Worm (Caenorhabditis elegans) whole organism, L4 larva: Measurements from ENCODE around the gene D1005.2.

Experiments
- ZK546.5 ChIP-seq, 2 experiments: sonication (generic microtip); optimal IDR thresholded peaks; 2 replicates each; lab custom pipeline; 2017; ENCODE audit warnings: missing biosample characterization in 2 of 2, missing genetic modification characterization in 2 of 2
- ama-1 ChIP-seq: fragments of 150-350 bp; optimal IDR thresholded peaks from 2 replicates; lab custom pipeline; 2014; ENCODE audit warnings: inconsistent platforms, mixed read lengths
- ctbp-1 ChIP-seq: fragments of 200-800 bp; sonication (Bioruptor generic); IDR thresholded peaks from 2 replicates; pipeline ENCODE4 v1.3.6; 2022; ENCODE audit warnings: missing genetic modification reagents, missing genetic modification characterization, missing compliant biosample characterization
- daf-19 ChIP-seq: fragments of 200-800 bp; sonication (Bioruptor generic); conservative IDR thresholded peaks from 2 replicates; pipeline ENCODE4 v1.3.6; 2022; ENCODE audit warnings: missing genetic modification characterization, missing compliant biosample characterization
- dmd-8 ChIP-seq: fragments of 200-800 bp; sonication (Bioruptor generic); IDR thresholded peaks from 2 replicates; pipeline ENCODE4 v1.3.6; 2022; ENCODE audit warnings: missing genetic modification characterization, missing compliant biosample characterization
- dpl-1 ChIP-seq: fragments of 150-350 bp; optimal IDR thresholded peaks from 2 replicates; lab custom pipeline; 2014; ENCODE audit warnings: missing biosample characterization, missing genetic modification reagents, missing genetic modification characterization
- hlh-11 ChIP-seq: fragments of 200-800 bp; sonication (Bioruptor generic); optimal IDR thresholded peaks from 2 replicates; lab custom pipeline; 2018; ENCODE audit warnings: mild to moderate bottlenecking, missing genetic modification characterization, missing compliant biosample characterization
- lin-13 ChIP-seq: fragments of 150-350 bp; optimal IDR thresholded peaks from 2 replicates; lab custom pipeline; 2014; ENCODE audit warnings: missing biosample characterization, missing genetic modification reagents, missing genetic modification characterization
- php-3 ChIP-seq: fragments of 200-800 bp; sonication (Bioruptor generic); IDR thresholded peaks from 2 replicates; pipeline ENCODE4 v1.3.6; 2022; ENCODE audit warnings: missing genetic modification reagents, missing genetic modification characterization, missing compliant biosample characterization
- skn-1 ChIP-seq: fragments of 150-350 bp; optimal IDR thresholded peaks from 2 replicates; lab custom pipeline; 2014; ENCODE audit warnings: missing biosample characterization, missing genetic modification characterization

DNA sequence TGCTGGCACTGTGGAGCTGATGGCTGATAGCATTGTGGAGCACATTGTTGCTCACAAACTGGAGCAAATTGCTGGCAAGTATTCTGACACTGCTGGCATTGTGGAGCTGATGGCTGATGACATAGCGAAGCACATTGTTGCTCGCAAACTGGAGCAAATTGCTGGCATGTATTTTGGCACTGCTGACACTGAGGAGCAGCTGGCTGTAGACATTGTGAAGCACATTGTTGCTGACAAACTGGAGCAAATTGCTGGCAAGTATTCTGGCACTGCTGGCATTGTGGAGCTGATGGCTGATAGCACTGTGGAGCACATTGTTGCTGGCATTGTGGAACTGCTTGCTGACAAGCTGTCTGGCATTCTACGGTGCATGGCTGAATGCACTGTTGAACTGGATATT lies 49.6 kb upstream of the D1005.2 start:
- TF ChIP-seq hlh-11 (tag; lab: Kevin White, UChicago): no peak
- TF ChIP-seq dmd-8 (GFP tag; lab: Robert Waterston, UW): no peak
- no peak for TF ChIP-seq php-3 (GFP tag; lab: Robert Waterston, UW)
- no peak for TF ChIP-seq ZK546.5 (tag; optimal IDR thresholded peaks at IDR 0.05; lab: Kevin White, UChicago)
- no peak for TF ChIP-seq daf-19
- no peak for TF ChIP-seq ctbp-1 (GFP tag; lab: Robert Waterston, UW)
- TF ChIP-seq skn-1 (tag; lab: Kevin White, UChicago): no peak
- no peak for TF ChIP-seq dpl-1
- no peak for TF ChIP-seq ama-1
- no peak for TF ChIP-seq lin-13
